Worm (Caenorhabditis elegans) whole organism, mixed stage, embryonic: ENCODE data around the gene gcy-22.

Experiments used
- M03D4.4 ChIP-seq: sonication (generic microtip); optimal IDR thresholded peaks from 2 replicates; lab custom pipeline; 2017; ENCODE audit warnings: mild to moderate bottlenecking, missing genetic modification characterization, missing compliant biosample characterization
- bed-3 ChIP-seq: fragments of 200-800 bp; sonication (Bioruptor generic); optimal IDR thresholded peaks from 3 replicates; lab custom pipeline; 2018; ENCODE audit warnings: mild to moderate bottlenecking, missing genetic modification characterization, moderate library complexity, missing compliant biosample characterization
- blmp-1 ChIP-seq: fragments of 150-350 bp; optimal IDR thresholded peaks from 2 replicates; lab custom pipeline; 2014; ENCODE audit warnings: missing biosample characterization, missing genetic modification characterization
- ceh-43 ChIP-seq: fragments of 200-800 bp; sonication (Bioruptor generic); optimal IDR thresholded peaks from 2 replicates; lab custom pipeline; 2018; ENCODE audit warnings: mild to moderate bottlenecking, missing genetic modification characterization, moderate library complexity, missing compliant biosample characterization
- ceh-83 ChIP-seq: fragments of 200-800 bp; sonication (Bioruptor generic); optimal IDR thresholded peaks from 2 replicates; lab custom pipeline; 2018; ENCODE audit warnings: mild to moderate bottlenecking, missing genetic modification characterization, missing compliant biosample characterization
- ces-1 ChIP-seq: fragments of 150-350 bp; optimal IDR thresholded peaks from 2 replicates; lab custom pipeline; 2014; ENCODE audit warnings: missing biosample characterization, missing genetic modification reagents, missing genetic modification characterization
- drap-1 ChIP-seq: fragments of 200-800 bp; sonication (Bioruptor generic); optimal IDR thresholded peaks from 3 replicates; lab custom pipeline; 2018; ENCODE audit warnings: mild to moderate bottlenecking, missing genetic modification characterization, missing compliant biosample characterization
- elt-1 ChIP-seq: sonication (generic microtip); optimal IDR thresholded peaks from 2 replicates; lab custom pipeline; 2017; ENCODE audit warnings: missing genetic modification characterization, mild to moderate bottlenecking, missing compliant biosample characterization, antibody characterized with exemption, moderate library complexity, borderline replicate concordance; ENCODE audit not compliant: insufficient read depth
- flh-1 ChIP-seq: fragments of 200-800 bp; sonication (Bioruptor generic); optimal IDR thresholded peaks from 2 replicates; lab custom pipeline; 2018; ENCODE audit warnings: mild to moderate bottlenecking, missing genetic modification characterization, moderate library complexity, missing compliant biosample characterization
- ham-2 ChIP-seq: fragments of 200-800 bp; sonication (Bioruptor generic); optimal IDR thresholded peaks from 2 replicates; lab custom pipeline; 2018; ENCODE audit warnings: mild to moderate bottlenecking, missing genetic modification characterization, missing compliant biosample characterization
- hlh-1 ChIP-seq: fragments of 150-350 bp; optimal IDR thresholded peaks from 2 replicates; lab custom pipeline; 2014; ENCODE audit warnings: missing biosample characterization, missing genetic modification reagents, missing genetic modification characterization
- lin-13 ChIP-seq: fragments of 150-350 bp; optimal IDR thresholded peaks from 2 replicates; lab custom pipeline; 2014; ENCODE audit warnings: missing biosample characterization, missing genetic modification characterization
- lin-32 ChIP-seq: fragments of 200-800 bp; sonication (Bioruptor generic); optimal IDR thresholded peaks from 2 replicates; lab custom pipeline; 2018; ENCODE audit warnings: mild to moderate bottlenecking, missing genetic modification characterization, missing compliant biosample characterization
- mab-5 ChIP-seq: fragments of 150-350 bp; optimal IDR thresholded peaks from 2 replicates; lab custom pipeline; 2014; ENCODE audit warnings: missing biosample characterization, missing genetic modification characterization
- mep-1 ChIP-seq: fragments of 150-350 bp; optimal IDR thresholded peaks from 2 replicates; lab custom pipeline; 2017; ENCODE audit warnings: missing biosample characterization, missing genetic modification reagents, missing genetic modification characterization, inconsistent platforms
- mls-2 ChIP-seq: sonication (generic microtip); optimal IDR thresholded peaks from 2 replicates; lab custom pipeline; 2016; ENCODE audit warnings: mild to moderate bottlenecking, missing genetic modification characterization, moderate library complexity, missing compliant biosample characterization
- nhr-12 ChIP-seq: fragments of 150-350 bp; optimal IDR thresholded peaks from 2 replicates; lab custom pipeline; 2014; ENCODE audit warnings: missing biosample characterization, missing genetic modification characterization
- nhr-2 ChIP-seq: fragments of 150-350 bp; optimal IDR thresholded peaks from 2 replicates; lab custom pipeline; 2014; ENCODE audit warnings: missing biosample characterization, missing genetic modification characterization
- nhr-237 ChIP-seq: fragments of 150-350 bp; optimal IDR thresholded peaks from 2 replicates; lab custom pipeline; 2014; ENCODE audit warnings: missing biosample characterization, missing genetic modification characterization
- nhr-76 ChIP-seq: sonication (generic microtip); optimal IDR thresholded peaks from 2 replicates; lab custom pipeline; 2017; ENCODE audit warnings: missing biosample characterization, missing genetic modification characterization
- pha-4 ChIP-seq: fragments of 150-350 bp; optimal IDR thresholded peaks from 2 replicates; lab custom pipeline; 2018; ENCODE audit warnings: missing biosample characterization, missing genetic modification reagents, missing genetic modification characterization
- sem-2 ChIP-seq: fragments of 200-800 bp; sonication (Bioruptor generic); optimal IDR thresholded peaks from 2 replicates; lab custom pipeline; 2018; ENCODE audit warnings: mild to moderate bottlenecking, missing genetic modification characterization, missing compliant biosample characterization
- snpc-4 ChIP-seq: fragments of 150-350 bp; optimal IDR thresholded peaks from 2 replicates; lab custom pipeline; 2014; ENCODE audit warnings: missing biosample characterization, missing genetic modification characterization
- sptf-1 ChIP-seq: sonication (generic microtip); optimal IDR thresholded peaks from 2 replicates; lab custom pipeline; 2017; ENCODE audit warnings: mild to moderate bottlenecking, missing genetic modification characterization, moderate library complexity, missing compliant biosample characterization
- unc-120 ChIP-seq: sonication (generic microtip); optimal IDR thresholded peaks from 2 replicates; lab custom pipeline; 2017; ENCODE audit warnings: missing genetic modification characterization, missing compliant biosample characterization; ENCODE audit not compliant: poor library complexity, severe bottlenecking
- unc-39 ChIP-seq: fragments of 150-350 bp; optimal IDR thresholded peaks from 2 replicates; lab custom pipeline; 2014; ENCODE audit warnings: missing biosample characterization, missing genetic modification characterization
- unc-62 ChIP-seq: fragments of 150-350 bp; optimal IDR thresholded peaks from 2 replicates; lab custom pipeline; 2014; ENCODE audit warnings: missing biosample characterization, missing genetic modification reagents, missing genetic modification characterization
- ztf-11 ChIP-seq: fragments of 150-350 bp; optimal IDR thresholded peaks from 2 replicates; lab custom pipeline; 2014; ENCODE audit warnings: missing biosample characterization, missing genetic modification characterization

gcy-22 gene

ce11 chrV:20841484-20841883, 16.6 kb upstream of the gcy-22 start:
- no peak for TF ChIP-seq nhr-237
- TF ChIP-seq blmp-1 = no peak
- no peak for TF ChIP-seq unc-39 (tag; lab: Kevin White, UChicago)
- no peak for TF ChIP-seq lin-13 (tag; lab: Kevin White, UChicago)
- TF ChIP-seq ces-1 (GFP tag; lab: Kevin White, UChicago) = no peak
- TF ChIP-seq mls-2 (tag; lab: Kevin White, UChicago) = no peak
- no peak for TF ChIP-seq pha-4
- TF ChIP-seq M03D4.4 (tag; lab: Kevin White, UChicago) = no peak
- no peak for TF ChIP-seq unc-62
- TF ChIP-seq mep-1 (tag; lab: Kevin White, UChicago) = no peak
- TF ChIP-seq hlh-1 (tag; lab: Kevin White, UChicago) = no peak
- TF ChIP-seq sem-2 (GFP tag; lab: Kevin White, UChicago) = no peak
- TF ChIP-seq drap-1 (GFP tag; lab: Kevin White, UChicago) = no peak
- no peak for TF ChIP-seq mab-5 (tag; lab: Kevin White, UChicago)

ce11 chrV:20838565-20838964, 13.7 kb upstream of the gcy-22 start, which contains the start of gene exos-7:
TSS of gene exos-7 (plus strand) at chrV:20838865.
- TF ChIP-seq sem-2 (GFP tag; lab: Kevin White, UChicago) (no peak), ham-2 (GFP tag; lab: Kevin White, UChicago) (no peak), drap-1 (GFP tag; lab: Kevin White, UChicago) (no peak), ces-1 (GFP tag; lab: Kevin White, UChicago) (no peak), snpc-4 (tag; lab: Kevin White, UChicago) (no peak), ceh-43 (GFP tag; lab: Kevin White, UChicago) (no peak), nhr-12 (tag; lab: Kevin White, UChicago) (no peak), unc-39 (tag; lab: Kevin White, UChicago) (no peak), blmp-1 (no peak), sptf-1 (tag; lab: Kevin White, UChicago) (no peak), mls-2 (tag; lab: Kevin White, UChicago) (no peak), nhr-2 (tag; lab: Kevin White, UChicago) (no peak), lin-13 (tag; lab: Kevin White, UChicago) (no peak), nhr-76 (tag; lab: Kevin White, UChicago) (no peak), nhr-237 (no peak)

- TF ChIP-seq ces-1 (GFP tag; lab: Kevin White, UChicago) (peak; percentile 10), drap-1 (GFP tag; lab: Kevin White, UChicago) (no peak), ceh-83 (GFP tag; lab: Kevin White, UChicago) (peak; percentile 41)
Observed at ce11 chrV:20837765-20838164, 12.9 kb upstream of the gcy-22 start, which contains the start of gene mrps-12. TSS of gene mrps-12 (plus strand) at chrV:20838080.

ce11 chrV:20832554-20832963, 7.7 kb upstream of the gcy-22 start:
- TF ChIP-seq bed-3 (GFP tag; lab: Kevin White, UChicago) (peak; percentile 15), lin-13 (tag; lab: Kevin White, UChicago) (peak; percentile 7), ces-1 (GFP tag; lab: Kevin White, UChicago) (peak; percentile 90), ztf-11 (tag; lab: Kevin White, UChicago) (no peak), mep-1 (tag; lab: Kevin White, UChicago) (peak; percentile 52), sptf-1 (tag; lab: Kevin White, UChicago) (peak; percentile 63), nhr-237 (no peak), unc-120 (tag; lab: Kevin White, UChicago) (no peak)
- TF ChIP-seq, all 35 proteins: peak for 5

ce11 chrV:20831867-20832266, 7.0 kb upstream of the gcy-22 start:
- no peak for TF ChIP-seq unc-62
- peak; percentile 45 for TF ChIP-seq pha-4

ce11 chrV:20830409-20830808, 5.5 kb upstream of the gcy-22 start:
- no peak for TF ChIP-seq elt-1
- no peak for TF ChIP-seq pha-4
- TF ChIP-seq flh-1 (GFP tag; lab: Kevin White, UChicago) = no peak
- TF ChIP-seq lin-32 (GFP tag; lab: Kevin White, UChicago) = no peak
- TF ChIP-seq unc-62 = no peak
